Worm (Caenorhabditis elegans) whole organism, L4/young adult: ENCODE measurements around the gene rpc-25.

Experiments
- dao-5 ChIP-seq: sonication (generic microtip); optimal IDR thresholded peaks from 2 replicates; lab custom pipeline; 2016; ENCODE audit warnings: missing genotype, missing genetic modification characterization, moderate library complexity, missing compliant biosample characterization
- him-1 ChIP-seq: sonication (generic microtip); optimal IDR thresholded peaks from 2 replicates; lab custom pipeline; 2016; ENCODE audit warnings: missing genotype, missing genetic modification reagents, missing genetic modification characterization, missing compliant biosample characterization

ce11 chrV:10224619-10225018, 18.2 kb upstream of the rpc-25 start:
- TF ChIP-seq him-1 (no peak), dao-5 (tag; lab: Kevin White, UChicago) (no peak)
